Worm (Caenorhabditis elegans) whole organism, L4/young adult: ENCODE data around the gene zyx-1.
"Not testable (repeated sequence)": the region's sequence is repeated elsewhere in the genome, so short reads cannot be mapped to it uniquely, and the experiment has no call there.

Experiments
- W03F9.2 ChIP-seq: fragments of 150-350 bp; optimal IDR thresholded peaks from 2 replicates; lab custom pipeline; 2014; ENCODE audit warnings: missing biosample characterization, missing genetic modification characterization
- dao-5 ChIP-seq: sonication (generic microtip); optimal IDR thresholded peaks from 2 replicates; lab custom pipeline; 2016; ENCODE audit warnings: missing genotype, missing genetic modification characterization, moderate library complexity, missing compliant biosample characterization
- him-1 ChIP-seq: sonication (generic microtip); optimal IDR thresholded peaks from 2 replicates; lab custom pipeline; 2016; ENCODE audit warnings: missing genotype, missing genetic modification reagents, missing genetic modification characterization, missing compliant biosample characterization

- not testable (repeated sequence) for TF ChIP-seq him-1, dao-5, W03F9.2 (tag; lab: Kevin White, UChicago)
These were observed 9.6 kb upstream of the zyx-1 start, which contains the start of gene F42G4.7 for ce11 chrII:13047106-13047505.
